Worm (Caenorhabditis elegans) whole organism, early embryonic: ENCODE results near the gene F22E5.13.

Experiments
- B0310.2 ChIP-seq: sonication (generic microtip); optimal IDR thresholded peaks from 2 replicates; lab custom pipeline; 2016; ENCODE audit warnings: mild to moderate bottlenecking, missing genetic modification characterization, missing compliant biosample characterization
- ama-1 ChIP-seq: fragments of 150-350 bp; optimal IDR thresholded peaks from 2 replicates; lab custom pipeline; 2014
- ceh-36 ChIP-seq: sonication (generic microtip); optimal IDR thresholded peaks from 2 replicates; lab custom pipeline; 2016; ENCODE audit warnings: missing genetic modification characterization, inconsistent platforms, missing compliant biosample characterization
- ets-7 ChIP-seq: sonication (generic microtip); optimal IDR thresholded peaks from 2 replicates; lab custom pipeline; 2016; ENCODE audit warnings: missing genotype, missing genetic modification characterization, missing compliant biosample characterization
- flt-1 ChIP-seq: fragments of 200-800 bp; sonication (Bioruptor generic); IDR thresholded peaks from 2 replicates; pipeline ENCODE4 v1.3.6; 2022; ENCODE audit warnings: missing genetic modification characterization, missing compliant biosample characterization
- hmbx-1 ChIP-seq: sonication (generic microtip); optimal IDR thresholded peaks from 2 replicates; lab custom pipeline; 2016; ENCODE audit warnings: mild to moderate bottlenecking, missing genetic modification characterization, missing compliant biosample characterization
- hmg-4 ChIP-seq: fragments of 200-800 bp; sonication (Bioruptor generic); optimal IDR thresholded peaks from 2 replicates; lab custom pipeline; 2018; ENCODE audit warnings: mild to moderate bottlenecking, missing genetic modification characterization, missing compliant biosample characterization
- hnd-1 ChIP-seq: sonication (generic microtip); optimal IDR thresholded peaks from 2 replicates; lab custom pipeline; 2016; ENCODE audit warnings: missing genetic modification characterization, missing compliant biosample characterization
- pes-1 ChIP-seq: fragments of 200-800 bp; sonication (Bioruptor generic); IDR thresholded peaks from 2 replicates; pipeline ENCODE4 v1.3.6; 2022; ENCODE audit warnings: missing genetic modification reagents, missing genetic modification characterization, missing compliant biosample characterization
- scrt-1 ChIP-seq: fragments of 200-800 bp; sonication (Bioruptor generic); IDR thresholded peaks from 2 replicates; pipeline ENCODE4 v1.3.6; 2022; ENCODE audit warnings: missing genetic modification characterization, missing compliant biosample characterization
- tbx-37 ChIP-seq: fragments of 200-800 bp; sonication (Bioruptor generic); conservative IDR thresholded peaks from 2 replicates; pipeline ENCODE4 v1.3.6; 2022; ENCODE audit warnings: missing genetic modification reagents, missing genetic modification characterization, missing compliant biosample characterization
- tra-4 ChIP-seq: sonication (generic microtip); optimal IDR thresholded peaks from 2 replicates; lab custom pipeline; 2017; ENCODE audit warnings: missing genetic modification characterization, missing compliant biosample characterization

- TF ChIP-seq flt-1 (no peak), B0310.2 (tag; lab: Kevin White, UChicago) (no peak), hnd-1 (tag; lab: Kevin White, UChicago) (no peak), ama-1 (no peak), scrt-1 (GFP tag; lab: Robert Waterston, UW) (no peak), hmbx-1 (tag; lab: Kevin White, UChicago) (no peak), pes-1 (GFP tag; lab: Robert Waterston, UW) (no peak), tra-4 (no peak), ceh-36 (tag; lab: Kevin White, UChicago) (no peak), hmg-4 (GFP tag; lab: Kevin White, UChicago) (no peak), tbx-37 (GFP tag; lab: Robert Waterston, UW) (no peak), ets-7 (tag; lab: Kevin White, UChicago) (no peak)
Measured at ce11 chrII:2605319-2605718, 44.1 kb downstream of the F22E5.13 start, which contains the start of gene sri-77.
